Fruit fly (Drosophila melanogaster): ENCODE data around the gene CG34155.

CG34155 gene

DNA sequence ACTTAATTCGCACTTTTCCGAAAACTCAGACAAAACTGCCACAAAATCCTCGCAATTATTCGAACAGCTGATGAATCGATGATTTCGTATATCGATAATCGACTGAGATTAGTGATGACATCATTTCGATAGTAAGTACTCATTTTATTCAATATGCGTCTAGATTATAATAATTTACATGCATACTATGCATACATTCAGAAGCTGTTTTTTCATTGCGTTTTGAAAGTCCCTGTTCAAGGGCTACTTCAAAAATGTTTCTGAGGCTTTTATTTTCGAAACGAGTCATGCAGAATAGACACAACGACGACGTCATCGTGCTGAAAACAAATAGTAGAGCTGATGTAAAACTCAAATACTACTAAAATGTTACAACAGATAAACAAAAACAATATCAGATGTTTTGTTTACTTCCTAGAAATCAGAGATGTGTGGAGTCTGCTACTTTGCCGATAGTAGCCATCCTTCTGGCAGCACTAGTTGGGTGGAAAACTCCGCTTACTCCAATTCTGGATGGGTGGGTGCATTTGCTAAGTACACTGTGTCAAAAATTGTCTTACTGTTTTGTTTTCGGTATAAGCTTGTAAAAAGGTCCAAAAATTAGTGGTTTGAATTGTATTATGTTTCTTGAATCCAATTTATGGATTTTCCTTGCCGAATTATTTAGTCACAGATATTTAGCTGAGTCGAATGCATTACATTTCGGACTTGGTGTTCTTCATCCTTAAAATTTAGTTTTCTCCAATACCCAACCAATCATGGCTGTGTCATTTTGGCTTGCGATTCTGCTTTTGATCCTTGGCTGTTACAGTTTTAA, 41.6 kb upstream of the CG34155 start, which contains the start of the genes CG2246 and CG31021 (continued):
- TF ChIP-seq CG4360 (GFP tag; IDR thresholded peaks at IDR 0.05): no peak
- TF ChIP-seq Hr78 (GFP tag; optimal IDR thresholded peaks at IDR 0.05): no peak
- TF ChIP-seq grau (tag; optimal IDR thresholded peaks at IDR 0.05): peak; percentile 45
- TF ChIP-seq crol (GFP tag; IDR thresholded peaks at IDR 0.05): no peak
- peak; percentile 87 for TF ChIP-seq CG6791 (GFP tag; IDR thresholded peaks at IDR 0.05; ENCODE audit: partially characterized antibody)
- TF ChIP-seq ham (GFP tag; IDR thresholded peaks at IDR 0.05): no peak
- TF ChIP-seq CG3995 (GFP tag; optimal IDR thresholded peaks at IDR 0.05): peak; percentile 84
- no peak for TF ChIP-seq ash1 (GFP tag; optimal IDR thresholded peaks at IDR 0.05)
- no peak for TF ChIP-seq Lim3 (GFP tag; IDR thresholded peaks at IDR 0.05)
- peak; percentile 18 for TF ChIP-seq Ssrp (tag; optimal IDR thresholded peaks at IDR 0.05)
- TF ChIP-seq Hand (GFP tag; optimal IDR thresholded peaks at IDR 0.05): no peak
- no peak for TF ChIP-seq CG17612 (GFP tag; IDR thresholded peaks at IDR 0.05)
- peak; percentile 56 for TF ChIP-seq CG7786 (GFP tag; optimal IDR thresholded peaks at IDR 0.05)
- peak; percentile 36 for TF ChIP-seq CG18619 (GFP tag; optimal IDR thresholded peaks at IDR 0.05)
- TF ChIP-seq br (optimal IDR thresholded peaks at IDR 0.05): no peak
- no peak for TF ChIP-seq CG3281 (GFP tag; optimal IDR thresholded peaks at IDR 0.05)
- TF ChIP-seq crc (GFP tag; optimal IDR thresholded peaks at IDR 0.05): no peak
- TF ChIP-seq Bdp1 (GFP tag; optimal IDR thresholded peaks at IDR 0.05): peak; percentile 51
- peak; percentile 80 for TF ChIP-seq Sin3A (optimal IDR thresholded peaks at IDR 0.05)
- no peak for TF ChIP-seq mirr (GFP tag; optimal IDR thresholded peaks at IDR 0.05)
- TF ChIP-seq cas (GFP tag; IDR thresholded peaks at IDR 0.05): no peak
- peak; percentile 63 for TF ChIP-seq Dref (GFP tag; IDR thresholded peaks at IDR 0.05)
- TF ChIP-seq bsh (GFP tag; optimal IDR thresholded peaks at IDR 0.05): peak in 1 of 2 experiments; percentile 4
- peak; percentile 11 for TF ChIP-seq tio (GFP tag; optimal IDR thresholded peaks at IDR 0.05)
- TF ChIP-seq Opbp (GFP tag; IDR thresholded peaks at IDR 0.05; ENCODE audit: partially characterized antibody): peak; percentile 78
- TF ChIP-seq CG3407 (GFP tag; optimal IDR thresholded peaks at IDR 0.05): no peak
- no peak for TF ChIP-seq disco-r (GFP tag; optimal IDR thresholded peaks at IDR 0.05)
- peak; percentile 53 for TF ChIP-seq CG10267 (tag; optimal IDR thresholded peaks at IDR 0.05)
- TF ChIP-seq CG2116 (GFP tag; optimal IDR thresholded peaks at IDR 0.05): peak; percentile 64
- peak; percentile 67; the same call in 2 of the 3 replicates for TF ChIP-seq ci (GFP tag; IDR thresholded peaks at IDR 0.05)
- TF ChIP-seq Spps (tag; optimal IDR thresholded peaks at IDR 0.05): no peak
- TF ChIP-seq bbx (GFP tag; IDR thresholded peaks at IDR 0.05; ENCODE audit: partially characterized antibody): peak; percentile 79
- TF ChIP-seq nerfin-1 (tag; optimal IDR thresholded peaks at IDR 0.05): peak; percentile 39
- TF ChIP-seq Asciz (GFP tag; optimal IDR thresholded peaks at IDR 0.05): no peak
- peak; percentile 65 for TF ChIP-seq tx (GFP tag; optimal IDR thresholded peaks at IDR 0.05)
- peak; percentile 68 for TF ChIP-seq lilli (GFP tag; optimal IDR thresholded peaks at IDR 0.05)
- peak; percentile 25 for TF ChIP-seq CG1792 (GFP tag; optimal IDR thresholded peaks at IDR 0.05)
- TF ChIP-seq twi (tag; optimal IDR thresholded peaks at IDR 0.05): no peak
- no peak for TF ChIP-seq seq (GFP tag; IDR thresholded peaks at IDR 0.05)
- TF ChIP-seq CG9437 (GFP tag; optimal IDR thresholded peaks at IDR 0.05): peak; percentile 17
- no peak for TF ChIP-seq gro (GFP tag; optimal IDR thresholded peaks at IDR 0.05)
- no peak for TF ChIP-seq H15 (GFP tag; IDR thresholded peaks at IDR 0.05)
- no peak for TF ChIP-seq CG4328 (GFP tag; optimal IDR thresholded peaks at IDR 0.05)
- TF ChIP-seq danr (GFP tag; IDR thresholded peaks at IDR 0.05): no peak
- TF ChIP-seq gfzf (GFP tag; optimal IDR thresholded peaks at IDR 0.05): peak; percentile 56
- TF ChIP-seq CG16863 (GFP tag; optimal IDR thresholded peaks at IDR 0.05): peak; percentile 63
- TF ChIP-seq dmrt11E (tag; optimal IDR thresholded peaks at IDR 0.05): peak; percentile 44
- 0 out of 3 replicates have a peak, but pooled peaks have one; percentile 25 for TF ChIP-seq gce (GFP tag; IDR thresholded peaks at IDR 0.05)
- TF ChIP-seq Nf-YB (GFP tag; optimal IDR thresholded peaks at IDR 0.05): no peak
- no peak for TF ChIP-seq sima (GFP tag; optimal IDR thresholded peaks at IDR 0.05)

Data from whole organism, embryonic.